Worm (Caenorhabditis elegans) whole organism, L2 larva: Measurements from ENCODE around the gene Y42G9A.3.

Source experiments
- lin-13 ChIP-seq: fragments of 150-350 bp; optimal IDR thresholded peaks from 2 replicates; lab custom pipeline; 2014; ENCODE audit warnings: missing biosample characterization, missing genetic modification reagents, missing genetic modification characterization
- ztf-4 ChIP-seq: fragments of 150-350 bp; optimal IDR thresholded peaks from 2 replicates; lab custom pipeline; 2014; ENCODE audit warnings: missing biosample characterization, missing genetic modification characterization

ce11 chrIII:6176761-6177160 is 30.7 kb downstream of the Y42G9A.3 start, which contains the start of gene F42A10.6:
- no peak for TF ChIP-seq lin-13
- no peak for TF ChIP-seq ztf-4 (tag; lab: Kevin White, UChicago)
